Fruit fly (Drosophila melanogaster) whole organism, embryonic: ENCODE measurements around the gene CG12768.
A peak's percentile ranks its signal among the peaks of the same experiment; 100 is the strongest.

Experiments used
- Ada2b ChIP-seq: fragments of 200-800 bp; sonication (Bioruptor generic); IDR thresholded peaks from 2 replicates; pipeline ENCODE4 v1.3.6; 2022; ENCODE audit warnings: missing biosample characterization, missing genetic modification characterization
- CG10543 ChIP-seq: fragments of 200-800 bp; sonication (Bioruptor generic); optimal IDR thresholded peaks from 3 replicates; lab custom pipeline; 2017; ENCODE audit warnings: missing biosample characterization, mild to moderate bottlenecking, missing genetic modification characterization, moderate library complexity
- CG13624 ChIP-seq: fragments of 200-800 bp; sonication (Bioruptor generic); optimal IDR thresholded peaks from 2 replicates; lab custom pipeline; 2016; ENCODE audit warnings: missing biosample characterization, missing genetic modification characterization
- CG15073 ChIP-seq: fragments of 200-800 bp; sonication (Bioruptor generic); optimal IDR thresholded peaks from 2 replicates; lab custom pipeline; 2016; ENCODE audit warnings: missing biosample characterization, missing genetic modification characterization
- CG1529 ChIP-seq: fragments of 200-800 bp; sonication (Bioruptor generic); optimal IDR thresholded peaks from 3 replicates; lab custom pipeline; 2018; ENCODE audit warnings: missing biosample characterization, missing genetic modification characterization
- CG15601 ChIP-seq: fragments of 200-800 bp; sonication (Bioruptor generic); optimal IDR thresholded peaks from 3 replicates; lab custom pipeline; 2019; ENCODE audit warnings: missing biosample characterization, mild to moderate bottlenecking, missing genetic modification characterization, moderate library complexity
- CG17612 ChIP-seq: fragments of 200-800 bp; sonication (Bioruptor generic); IDR thresholded peaks from 2 replicates; pipeline ENCODE4 v1.3.6; 2022; ENCODE audit warnings: missing biosample characterization, missing genetic modification characterization
- CG18262 ChIP-seq: fragments of 200-800 bp; optimal IDR thresholded peaks from 3 replicates; lab custom pipeline; 2019; ENCODE audit warnings: missing biosample characterization, mild to moderate bottlenecking, missing genetic modification characterization, moderate library complexity
- CG31441 ChIP-seq: fragments of 200-800 bp; sonication (Bioruptor generic); IDR thresholded peaks from 2 replicates; pipeline ENCODE4 v1.3.6; 2022; ENCODE audit warnings: missing biosample characterization, missing genetic modification characterization
- CG4404 ChIP-seq: fragments of 200-800 bp; sonication (Bioruptor generic); IDR thresholded peaks from 2 replicates; pipeline ENCODE4 v1.3.6; 2022; ENCODE audit warnings: missing biosample characterization, missing genetic modification characterization
- CG4730 ChIP-seq: fragments of 200-800 bp; sonication (Bioruptor generic); IDR thresholded peaks from 2 replicates; pipeline ENCODE4 v1.3.6; 2022; ENCODE audit warnings: missing biosample characterization, missing genetic modification characterization
- CG6175 ChIP-seq: fragments of 200-800 bp; sonication (Bioruptor generic); IDR thresholded peaks from 3 replicates; pipeline ENCODE4 v1.3.6; 2022; ENCODE audit warnings: missing biosample characterization, missing genetic modification characterization
- CG6254 ChIP-seq: fragments of 200-800 bp; sonication (Bioruptor generic); optimal IDR thresholded peaks from 3 replicates; lab custom pipeline; 2017; ENCODE audit warnings: mild to moderate bottlenecking, missing biosample characterization, missing genetic modification reagents, missing genetic modification characterization
- CG6272 ChIP-seq: fragments of 200-800 bp; sonication (Bioruptor generic); IDR thresholded peaks from 2 replicates; pipeline ENCODE4 v1.3.6; 2022; ENCODE audit warnings: missing biosample characterization, missing genetic modification characterization
- CG6654 ChIP-seq: fragments of 200-800 bp; sonication (Bioruptor generic); optimal IDR thresholded peaks from 2 replicates; lab custom pipeline; 2017; ENCODE audit warnings: missing biosample characterization, mild to moderate bottlenecking, missing genetic modification characterization
- CG7987 ChIP-seq: fragments of 200-800 bp; sonication (Bioruptor generic); optimal IDR thresholded peaks from 2 replicates; lab custom pipeline; 2018; ENCODE audit warnings: missing biosample characterization, mild to moderate bottlenecking, missing genetic modification characterization, moderate library complexity
- ERR ChIP-seq: fragments of 200-800 bp; sonication (Bioruptor generic); optimal IDR thresholded peaks from 2 replicates; lab custom pipeline; 2016; ENCODE audit warnings: missing biosample characterization, missing genetic modification characterization
- Eip74EF ChIP-seq, 2 experiments: fragments of 200-800 bp in 1 of 2; fragments of >200 bp in 1 of 2; sonication (Bioruptor generic) in 1 of 2; optimal IDR thresholded peaks; 2 replicates each; lab custom pipeline; 2017 to 2019; ENCODE audit warnings: missing biosample characterization in 2 of 2, missing genetic modification characterization in 2 of 2, mild to moderate bottlenecking in 1 of 2, moderate library complexity in 1 of 2
- Fer3 ChIP-seq: fragments of 200-800 bp; sonication (Bioruptor generic); optimal IDR thresholded peaks from 2 replicates; lab custom pipeline; 2018; ENCODE audit warnings: missing biosample characterization, mild to moderate bottlenecking, missing genetic modification characterization, moderate library complexity
- MESR4 ChIP-seq: fragments of 200-800 bp; sonication (Bioruptor generic); optimal IDR thresholded peaks from 2 replicates; lab custom pipeline; 2018; ENCODE audit warnings: missing biosample characterization, mild to moderate bottlenecking, missing genetic modification characterization, moderate library complexity
- MTF-1 ChIP-seq: fragments of 200-800 bp; sonication (Bioruptor generic); optimal IDR thresholded peaks from 2 replicates; lab custom pipeline; 2018; ENCODE audit warnings: missing biosample characterization, mild to moderate bottlenecking, missing genetic modification characterization, borderline replicate concordance
- Oaz ChIP-seq: fragments of 200-800 bp; sonication (Bioruptor generic); IDR thresholded peaks from 2 replicates; pipeline ENCODE4 v1.3.6; 2022; ENCODE audit warnings: missing biosample characterization, missing genetic modification characterization
- Optix ChIP-seq: fragments of 200-800 bp; sonication (Bioruptor generic); IDR thresholded peaks from 3 replicates; pipeline ENCODE4 v1.3.6; 2022; ENCODE audit warnings: missing biosample characterization, missing genetic modification characterization
- Ravus ChIP-seq: fragments of 200-800 bp; sonication (Bioruptor generic); IDR thresholded peaks from 2 replicates; pipeline ENCODE4 v1.3.6; 2022; ENCODE audit warnings: missing biosample characterization, missing genetic modification characterization
- Sin3A ChIP-seq: fragments of >200 bp; optimal IDR thresholded peaks from 2 replicates; lab custom pipeline; 2018
- Trl ChIP-seq, 3 experiments: fragments of >200 bp in 2 of 3; fragments of 200-800 bp in 1 of 3; sonication (Bioruptor generic) in 1 of 3; optimal IDR thresholded peaks; 2 replicates in 1 of 3; 3 replicates in 2 of 3; lab custom pipeline; 2016 to 2017; ENCODE audit warnings: missing biosample characterization in 1 of 3, missing genetic modification characterization in 1 of 3
- corto ChIP-seq: fragments of 200-800 bp; sonication (Bioruptor generic); optimal IDR thresholded peaks from 2 replicates; lab custom pipeline; 2016; ENCODE audit warnings: missing biosample characterization, mild to moderate bottlenecking, missing genetic modification characterization, moderate library complexity
- cwo ChIP-seq: fragments of 200-800 bp; sonication (Bioruptor generic); optimal IDR thresholded peaks from 3 replicates; lab custom pipeline; 2017; ENCODE audit warnings: missing biosample characterization, missing genetic modification characterization, mild to moderate bottlenecking, moderate library complexity, missing genetic modification reagents
- dpn ChIP-seq, 2 experiments: fragments of 200-800 bp; sonication (Bioruptor generic); optimal IDR thresholded peaks; 3 replicates each; lab custom pipeline; 2016; ENCODE audit warnings: missing biosample characterization in 2 of 2, missing genetic modification characterization in 2 of 2
- esg ChIP-seq: fragments of 200-800 bp; sonication (Bioruptor generic); conservative IDR thresholded peaks from 2 replicates; pipeline ENCODE4 v1.3.6; 2022; ENCODE audit warnings: missing biosample characterization, missing genetic modification characterization
- gem ChIP-seq: fragments of 200-800 bp; sonication (Bioruptor generic); optimal IDR thresholded peaks from 2 replicates; lab custom pipeline; 2019; ENCODE audit warnings: missing biosample characterization, mild to moderate bottlenecking, missing genetic modification characterization, moderate library complexity
- grau ChIP-seq: fragments of 200-800 bp; optimal IDR thresholded peaks from 3 replicates; lab custom pipeline; 2019; ENCODE audit warnings: missing biosample characterization, mild to moderate bottlenecking, missing genetic modification characterization, moderate library complexity
- grn ChIP-seq: fragments of 200-800 bp; sonication (Bioruptor generic); optimal IDR thresholded peaks from 3 replicates; lab custom pipeline; 2017; ENCODE audit warnings: missing biosample characterization, missing genetic modification characterization
- gt ChIP-seq: fragments of 200-800 bp; sonication (Bioruptor generic); IDR thresholded peaks from 2 replicates; pipeline ENCODE4 v1.3.6; 2022; ENCODE audit warnings: missing biosample characterization, missing genetic modification characterization
- h ChIP-seq: fragments of >200 bp; optimal IDR thresholded peaks from 2 replicates; lab custom pipeline; 2017
- ham ChIP-seq: fragments of 200-800 bp; sonication (Bioruptor generic); IDR thresholded peaks from 2 replicates; pipeline ENCODE4 v1.3.6; 2022; ENCODE audit warnings: missing biosample characterization, missing genetic modification characterization
- hb ChIP-seq: fragments of 200-800 bp; sonication (Bioruptor generic); IDR thresholded peaks from 3 replicates; pipeline ENCODE4 v1.3.6; 2022; ENCODE audit warnings: missing biosample characterization, missing genetic modification characterization; ENCODE audit not compliant: partially characterized antibody
- her ChIP-seq: fragments of 200-800 bp; sonication (Bioruptor generic); optimal IDR thresholded peaks from 2 replicates; lab custom pipeline; 2016; ENCODE audit warnings: missing biosample characterization, missing genetic modification characterization
- ken ChIP-seq: fragments of 200-800 bp; sonication (Bioruptor generic); IDR thresholded peaks from 3 replicates; pipeline ENCODE4 v1.3.6; 2022; ENCODE audit warnings: missing biosample characterization, missing genetic modification characterization
- oc ChIP-seq: fragments of 200-800 bp; sonication (Bioruptor generic); optimal IDR thresholded peaks from 2 replicates; lab custom pipeline; 2018; ENCODE audit warnings: missing biosample characterization, mild to moderate bottlenecking, missing genetic modification characterization, moderate library complexity
- peb ChIP-seq: fragments of 200-800 bp; sonication (Bioruptor generic); IDR thresholded peaks from 2 replicates; pipeline ENCODE4 v1.3.6; 2022; ENCODE audit warnings: missing biosample characterization, missing genetic modification characterization
- pros ChIP-seq: fragments of 200-800 bp; sonication (Bioruptor generic); optimal IDR thresholded peaks from 3 replicates; lab custom pipeline; 2019; ENCODE audit warnings: missing biosample characterization, mild to moderate bottlenecking, missing genetic modification characterization, moderate library complexity
- shn ChIP-seq: fragments of 200-800 bp; sonication (Bioruptor generic); optimal IDR thresholded peaks from 3 replicates; lab custom pipeline; 2016; ENCODE audit warnings: missing biosample characterization, missing genetic modification characterization
- so ChIP-seq: fragments of 200-800 bp; sonication (Bioruptor generic); IDR thresholded peaks from 3 replicates; pipeline ENCODE4 v1.3.6; 2022; ENCODE audit warnings: missing biosample characterization, missing genetic modification characterization
- sob ChIP-seq: fragments of 200-800 bp; sonication (Bioruptor generic); IDR thresholded peaks from 2 replicates; pipeline ENCODE4 v1.3.6; 2022; ENCODE audit warnings: missing biosample characterization, missing genetic modification characterization
- sqz ChIP-seq: fragments of 200-800 bp; sonication (Bioruptor generic); optimal IDR thresholded peaks from 3 replicates; lab custom pipeline; 2018; ENCODE audit warnings: missing biosample characterization, mild to moderate bottlenecking, missing genetic modification characterization
- tap ChIP-seq: fragments of 200-800 bp; optimal IDR thresholded peaks from 3 replicates; lab custom pipeline; 2019; ENCODE audit warnings: missing biosample characterization, mild to moderate bottlenecking, missing genetic modification characterization, moderate library complexity
- tin ChIP-seq: fragments of 200-800 bp; sonication (Bioruptor generic); optimal IDR thresholded peaks from 3 replicates; lab custom pipeline; 2016; ENCODE audit warnings: missing biosample characterization, missing genetic modification characterization
- toy ChIP-seq: fragments of 200-800 bp; sonication (Bioruptor generic); IDR thresholded peaks from 2 replicates; pipeline ENCODE4 v1.3.6; 2022; ENCODE audit warnings: missing biosample characterization, missing genetic modification characterization
- yki ChIP-seq: fragments of >200 bp; optimal IDR thresholded peaks from 3 replicates; lab custom pipeline; 2018

The CG12768 gene

DNA sequence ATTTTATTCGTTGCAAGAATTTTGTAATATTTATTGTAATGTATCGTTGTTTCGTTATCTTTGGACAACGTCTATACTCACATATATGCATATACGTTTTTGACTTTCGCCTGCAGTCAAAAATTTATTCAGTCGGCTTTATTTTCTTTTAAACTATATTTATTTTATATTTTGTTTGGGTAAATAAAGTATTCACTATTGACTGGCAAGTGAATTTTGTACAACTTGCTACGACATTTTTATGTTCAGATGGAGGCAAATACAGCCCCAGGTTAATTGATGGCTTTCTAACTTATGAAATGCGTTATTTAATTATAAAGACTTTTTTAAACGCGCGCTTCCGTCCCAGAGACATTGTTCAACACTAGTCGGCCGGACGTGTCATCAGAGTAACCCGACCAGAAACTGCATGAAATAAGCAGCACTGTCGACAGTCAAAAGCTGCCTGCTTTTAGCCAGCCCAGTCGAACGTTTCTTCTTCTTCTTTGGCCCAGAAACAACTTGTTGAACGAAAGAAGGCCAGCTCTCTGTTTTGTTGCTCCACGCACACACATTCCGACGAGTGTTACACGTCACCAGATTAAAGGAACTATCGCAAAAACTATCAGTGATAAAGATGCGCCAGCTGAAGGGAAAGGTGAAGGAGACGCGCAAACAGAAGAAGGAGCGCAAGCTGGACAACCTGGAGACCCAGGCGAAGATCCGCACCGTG is 46.8 kb upstream of the CG12768 start, which contains the start of gene CG33169 (continued):
- TF ChIP-seq her, result peak; percentile 86
- TF ChIP-seq CG1529 (GFP tag; lab: Kevin White, UChicago), result peak; percentile 40
- TF ChIP-seq sqz, result no peak
- TF ChIP-seq CG15601, result peak; percentile 80
- TF ChIP-seq Sin3A (lab: Kevin White, UChicago), result peak; percentile 53
- peak; percentile 70 for TF ChIP-seq grau
- peak; percentile 67 for TF ChIP-seq Optix
- TF ChIP-seq dpn (GFP tag; optimal IDR thresholded peaks at IDR 0.05; lab: Kevin White, UChicago), result peak; percentile 89 to 95
- TF ChIP-seq CG10543, result peak; percentile 96
- TF ChIP-seq Fer3 (tag; lab: Kevin White, UChicago), result peak; percentile 79
- TF ChIP-seq MTF-1 (GFP tag; lab: Kevin White, UChicago), result peak; percentile 76
- peak; percentile 61 for TF ChIP-seq CG4404 (GFP tag; lab: Robert Waterston, UW)
- no peak for TF ChIP-seq CG15073 (GFP tag; lab: Kevin White, UChicago)
- TF ChIP-seq gem (tag; lab: Kevin White, UChicago), result no peak
- TF ChIP-seq Trl (optimal IDR thresholded peaks at IDR 0.05; lab: Kevin White, UChicago), result no peak
- peak; percentile 93 for TF ChIP-seq Trl (GFP tag; optimal IDR thresholded peaks at IDR 0.05; lab: Kevin White, UChicago)
- peak; percentile 98 for TF ChIP-seq sob
- TF ChIP-seq ham (GFP tag; lab: Robert Waterston, UW), result peak; percentile 72; the same call in 1 of the 2 replicates
- peak; percentile 56; the same call in 1 of the 2 replicates for TF ChIP-seq CG31441 (GFP tag; lab: Robert Waterston, UW)
- TF ChIP-seq tap (tag; lab: Kevin White, UChicago), result peak; percentile 59
- TF ChIP-seq corto (GFP tag; lab: Kevin White, UChicago), result no peak
- TF ChIP-seq gt (GFP tag; lab: Robert Waterston, UW), result peak; percentile 59
- TF ChIP-seq peb (GFP tag; lab: Robert Waterston, UW), result peak; percentile 67
- TF ChIP-seq cwo, result peak; percentile 56
- TF ChIP-seq ERR (GFP tag; lab: Kevin White, UChicago), result peak; percentile 90
- TF ChIP-seq Eip74EF (GFP tag; optimal IDR thresholded peaks at IDR 0.05; lab: Kevin White, UChicago), result no peak
- peak; percentile 92 for TF ChIP-seq CG6175
- no peak for TF ChIP-seq Ravus (GFP tag; lab: Robert Waterston, UW)
- TF ChIP-seq CG6654 (GFP tag; lab: Kevin White, UChicago), result no peak
- peak; percentile 50; the same call in 1 of the 2 replicates for TF ChIP-seq toy (GFP tag; lab: Robert Waterston, UW)
- no peak for TF ChIP-seq yki (lab: Kevin White, UChicago)
- TF ChIP-seq pros (GFP tag; lab: Kevin White, UChicago), result no peak
- TF ChIP-seq hb (GFP tag; lab: Robert Waterston, UW), result peak; percentile 35; the same call in 1 of the 3 replicates
- peak; percentile 90 for TF ChIP-seq shn (GFP tag; lab: Kevin White, UChicago)
- peak; percentile 79 for TF ChIP-seq tin (GFP tag; lab: Kevin White, UChicago)
- TF ChIP-seq CG18262, result no peak
- peak; percentile 44 for TF ChIP-seq CG4730 (GFP tag; lab: Robert Waterston, UW)
- TF ChIP-seq oc (tag; lab: Kevin White, UChicago), result peak; percentile 76
- no peak for TF ChIP-seq CG6254 (GFP tag; lab: Kevin White, UChicago)
- TF ChIP-seq CG7987 (GFP tag; lab: Kevin White, UChicago), result peak; percentile 92
- TF ChIP-seq CG13624 (GFP tag; lab: Kevin White, UChicago), result peak; percentile 92
- TF ChIP-seq CG17612 (GFP tag; lab: Robert Waterston, UW), result peak; percentile 88
- no peak for TF ChIP-seq h (lab: Kevin White, UChicago)
- TF ChIP-seq ken (GFP tag; lab: Robert Waterston, UW), result peak; percentile 91
- peak; percentile 74 for TF ChIP-seq Ada2b (GFP tag; lab: Robert Waterston, UW)
- TF ChIP-seq esg (GFP tag; lab: Robert Waterston, UW), result no peak; the same call in 1 of the 2 replicates
- peak; percentile 18 for TF ChIP-seq grn (GFP tag; lab: Kevin White, UChicago)
- TF ChIP-seq so (GFP tag; lab: Robert Waterston, UW), result peak; percentile 71; the same call in 2 of the 3 replicates
- peak; percentile 33; the same call in 1 of the 2 replicates for TF ChIP-seq Oaz (GFP tag; lab: Robert Waterston, UW)
- peak; percentile 90 for TF ChIP-seq MESR4 (GFP tag; lab: Kevin White, UChicago)
- peak; percentile 57; the same call in 1 of the 2 replicates for TF ChIP-seq CG6272
